Fruit fly (Drosophila melanogaster) whole organism, prepupa: Measurements from ENCODE around the gene Cad86C.

Experiments
- CG11762 ChIP-seq: fragments of 200-800 bp; sonication (Bioruptor generic); optimal IDR thresholded peaks from 3 replicates; lab custom pipeline; 2016; ENCODE audit warnings: missing biosample characterization, missing genetic modification characterization; ENCODE audit not compliant: insufficient read depth
- CG32006 ChIP-seq: fragments of 200-800 bp; sonication (Bioruptor generic); optimal IDR thresholded peaks from 3 replicates; lab custom pipeline; 2017; ENCODE audit warnings: missing biosample characterization, mild to moderate bottlenecking, missing genetic modification characterization
- CG6163 ChIP-seq: fragments of 200-800 bp; sonication (Bioruptor generic); IDR thresholded peaks from 3 replicates; pipeline ENCODE4 v1.3.6; 2022; ENCODE audit warnings: missing biosample characterization, missing genetic modification characterization
- CG6792 ChIP-seq: fragments of 200-800 bp; sonication (Bioruptor generic); optimal IDR thresholded peaks from 3 replicates; lab custom pipeline; 2016; ENCODE audit warnings: missing biosample characterization, missing genetic modification characterization
- CG6854 ChIP-seq: fragments of 200-800 bp; sonication (Bioruptor generic); optimal IDR thresholded peaks from 2 replicates; lab custom pipeline; 2017; ENCODE audit warnings: missing biosample characterization, mild to moderate bottlenecking, missing genetic modification characterization
- Eip78C ChIP-seq: fragments of 200-800 bp; sonication (Bioruptor generic); peaks from one replicate; lab custom pipeline; 2016; ENCODE audit warnings: missing biosample characterization, missing genetic modification characterization
- Hr4 ChIP-seq: fragments of 200-800 bp; sonication (Bioruptor generic); optimal IDR thresholded peaks from 3 replicates; lab custom pipeline; 2016; ENCODE audit warnings: missing biosample characterization, missing genetic modification characterization
- Lpt ChIP-seq: fragments of 200-800 bp; sonication (Bioruptor generic); optimal IDR thresholded peaks from 3 replicates; lab custom pipeline; 2016; ENCODE audit warnings: missing biosample characterization, missing genetic modification characterization
- OdsH ChIP-seq: fragments of 200-800 bp; sonication (Bioruptor generic); optimal IDR thresholded peaks from 3 replicates; lab custom pipeline; 2016; ENCODE audit warnings: missing biosample characterization, missing genetic modification characterization
- Sox15 ChIP-seq: fragments of 200-800 bp; sonication (Bioruptor generic); optimal IDR thresholded peaks from 3 replicates; lab custom pipeline; 2016; ENCODE audit warnings: missing biosample characterization, missing genetic modification characterization
- cyc ChIP-seq: fragments of 200-800 bp; sonication (Bioruptor generic); optimal IDR thresholded peaks from 3 replicates; lab custom pipeline; 2016; ENCODE audit warnings: missing biosample characterization, missing genetic modification characterization

dm6 chr3R:10780161-10780560, 46.7 kb upstream of the Cad86C start:
- TF ChIP-seq CG32006 = no peak
- TF ChIP-seq CG6854 (GFP tag; lab: Kevin White, UChicago) = no peak
- TF ChIP-seq Eip78C = no peak
- no peak for TF ChIP-seq OdsH (GFP tag; lab: Kevin White, UChicago)
- TF ChIP-seq CG11762 (GFP tag; lab: Kevin White, UChicago) = no peak
- TF ChIP-seq CG6792 (GFP tag; lab: Kevin White, UChicago) = no peak
- no peak for TF ChIP-seq Lpt (GFP tag; lab: Kevin White, UChicago)
- no peak for TF ChIP-seq Hr4
- no peak for TF ChIP-seq cyc (GFP tag; lab: Kevin White, UChicago)
- no peak for TF ChIP-seq CG6163
- no peak for TF ChIP-seq Sox15
